Worm (Caenorhabditis elegans) whole organism, L4/young adult: ENCODE data around the gene Y49F6B.14.
"Not testable (repeated sequence)": the region's sequence is repeated elsewhere in the genome, so short reads cannot be mapped to it uniquely, and the experiment has no call there.

Source experiments
- W03F9.2 ChIP-seq: fragments of 150-350 bp; optimal IDR thresholded peaks from 2 replicates; lab custom pipeline; 2014; ENCODE audit warnings: missing biosample characterization, missing genetic modification characterization
- dao-5 ChIP-seq: sonication (generic microtip); optimal IDR thresholded peaks from 2 replicates; lab custom pipeline; 2016; ENCODE audit warnings: missing genotype, missing genetic modification characterization, moderate library complexity, missing compliant biosample characterization
- him-1 ChIP-seq: sonication (generic microtip); optimal IDR thresholded peaks from 2 replicates; lab custom pipeline; 2016; ENCODE audit warnings: missing genotype, missing genetic modification reagents, missing genetic modification characterization, missing compliant biosample characterization

DNA sequence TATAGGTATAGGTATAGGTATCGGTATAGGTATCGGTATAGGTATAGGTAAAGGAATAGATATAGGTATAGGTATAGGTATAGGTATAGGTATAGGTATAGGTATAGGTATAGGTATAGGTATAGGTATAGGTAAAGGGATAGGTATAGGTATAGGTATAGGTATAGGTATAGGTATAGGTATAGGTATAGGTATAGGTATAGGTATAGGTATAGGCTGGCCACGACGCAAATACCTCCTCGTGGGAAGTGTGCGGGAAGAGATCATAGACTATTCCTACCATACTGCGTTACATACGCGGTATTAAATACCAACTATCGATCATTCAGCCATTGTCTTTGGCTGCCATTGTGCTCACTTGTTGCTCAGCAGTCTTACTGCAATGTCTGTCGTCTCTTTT, 24.5 kb downstream of the Y49F6B.14 start, which contains the start of gene fbxb-112:
- not testable (repeated sequence) for TF ChIP-seq dao-5, W03F9.2, him-1 (tag; lab: Kevin White, UChicago)
